Worm (Caenorhabditis elegans) whole organism, mixed stage, embryonic: Measurements from ENCODE around the gene hlh-25.

Experiments
- ceh-39 ChIP-seq: fragments of 150-350 bp; optimal IDR thresholded peaks from 2 replicates; lab custom pipeline; 2014; ENCODE audit warnings: missing biosample characterization, missing genetic modification characterization
- drap-1 ChIP-seq: fragments of 200-800 bp; sonication (Bioruptor generic); optimal IDR thresholded peaks from 3 replicates; lab custom pipeline; 2018; ENCODE audit warnings: mild to moderate bottlenecking, missing genetic modification characterization, missing compliant biosample characterization
- snpc-4 ChIP-seq: fragments of 150-350 bp; optimal IDR thresholded peaks from 2 replicates; lab custom pipeline; 2014; ENCODE audit warnings: missing biosample characterization, missing genetic modification characterization
- ztf-11 ChIP-seq: fragments of 150-350 bp; optimal IDR thresholded peaks from 2 replicates; lab custom pipeline; 2014; ENCODE audit warnings: missing biosample characterization, missing genetic modification characterization

DNA sequence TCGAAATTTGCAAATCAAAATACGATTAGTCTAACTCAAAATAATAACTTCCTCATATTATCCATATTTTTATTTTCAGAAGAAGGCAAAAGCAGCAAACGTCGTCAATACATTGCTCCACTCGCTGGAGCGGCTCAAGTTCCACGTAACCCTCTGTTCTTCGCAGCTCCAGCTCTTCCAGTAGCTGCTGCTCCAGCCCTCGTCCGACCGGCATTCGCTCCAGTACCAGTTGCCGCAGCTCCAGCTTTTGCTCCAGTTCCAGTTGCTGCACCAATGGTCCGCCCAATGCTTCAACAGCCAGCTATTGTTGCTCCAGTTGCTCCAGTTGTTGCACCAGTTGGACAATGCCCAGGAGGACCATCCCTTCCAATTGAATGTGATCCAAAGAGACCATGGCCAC lies 43.7 kb downstream of the hlh-25 start:
- TF ChIP-seq ceh-39 (tag; lab: Kevin White, UChicago) (no peak), drap-1 (GFP tag; lab: Kevin White, UChicago) (no peak), snpc-4 (no peak), ztf-11 (tag; lab: Kevin White, UChicago) (no peak)
